Fruit fly (Drosophila melanogaster): ENCODE results near the gene Sry-beta.

The Sry-beta gene

dm6 chr3R:30084137-30084536 is 44.6 kb downstream of the Sry-beta start:
- no peak for TF ChIP-seq Mnt (GFP tag; optimal IDR thresholded peaks at IDR 0.05)
- no peak for TF ChIP-seq cnc (optimal IDR thresholded peaks at IDR 0.05)
- peak; percentile 66 for TF ChIP-seq CG5204 (GFP tag; optimal IDR thresholded peaks at IDR 0.05)
- TF ChIP-seq CG33017 (tag; optimal IDR thresholded peaks at IDR 0.05) = no peak
- TF ChIP-seq Hr96 (GFP tag; optimal IDR thresholded peaks at IDR 0.05) = no peak
- TF ChIP-seq bab1 (GFP tag; optimal IDR thresholded peaks at IDR 0.05) = no peak
- peak; percentile 56 for TF ChIP-seq CG7045 (GFP tag; optimal IDR thresholded peaks at IDR 0.05)
- no peak for TF ChIP-seq ovo (GFP tag; optimal IDR thresholded peaks at IDR 0.05)
- TF ChIP-seq CG12768 (GFP tag; optimal IDR thresholded peaks at IDR 0.05) = no peak
- no peak for TF ChIP-seq Crg-1 (GFP tag; optimal IDR thresholded peaks at IDR 0.05)
- peak; percentile 32 for TF ChIP-seq CG11617 (GFP tag; optimal IDR thresholded peaks at IDR 0.05)
- no peak for TF ChIP-seq CG1620 (GFP tag; optimal IDR thresholded peaks at IDR 0.05)
- peak; percentile 35 for TF ChIP-seq CG7101 (tag; optimal IDR thresholded peaks at IDR 0.05)
- peak; percentile 64 for TF ChIP-seq kay (GFP tag; ENCODE audit: borderline replicate concordance)
- TF ChIP-seq cic (GFP tag; optimal IDR thresholded peaks at IDR 0.05) = peak; percentile 18
- TF ChIP-seq tj (GFP tag; optimal IDR thresholded peaks at IDR 0.05) = no peak
- TF ChIP-seq toe (GFP tag; optimal IDR thresholded peaks at IDR 0.05) = peak; percentile 20
- TF ChIP-seq CG14711 (tag; optimal IDR thresholded peaks at IDR 0.05) = no peak
- no peak for TF ChIP-seq Clk (GFP tag; optimal IDR thresholded peaks at IDR 0.05)
- no peak for TF ChIP-seq pad (GFP tag; optimal IDR thresholded peaks at IDR 0.05)

- no peak for TF ChIP-seq CG14711 (tag; optimal IDR thresholded peaks at IDR 0.05)
- no peak for TF ChIP-seq CG11617 (GFP tag; optimal IDR thresholded peaks at IDR 0.05)
- no peak for TF ChIP-seq kay (GFP tag; ENCODE audit: borderline replicate concordance)
- TF ChIP-seq ovo (GFP tag; optimal IDR thresholded peaks at IDR 0.05) = no peak
- TF ChIP-seq CG7045 (GFP tag; optimal IDR thresholded peaks at IDR 0.05) = peak; percentile 21
- TF ChIP-seq cic (GFP tag; optimal IDR thresholded peaks at IDR 0.05) = no peak
Measured at dm6 chr3R:30090261-30091006, 50.9 kb downstream of the Sry-beta start.

- no peak for TF ChIP-seq Crg-1 (GFP tag; optimal IDR thresholded peaks at IDR 0.05)
- no peak for TF ChIP-seq CG33017 (tag; optimal IDR thresholded peaks at IDR 0.05)
- TF ChIP-seq bab1 (GFP tag; optimal IDR thresholded peaks at IDR 0.05) = no peak
- peak; percentile 54 for TF ChIP-seq kay (GFP tag; ENCODE audit: borderline replicate concordance)
- TF ChIP-seq CG11617 (GFP tag; optimal IDR thresholded peaks at IDR 0.05) = no peak
- no peak for TF ChIP-seq CG7045 (GFP tag; optimal IDR thresholded peaks at IDR 0.05)
- no peak for TF ChIP-seq CG12768 (GFP tag; optimal IDR thresholded peaks at IDR 0.05)
- no peak for TF ChIP-seq Hr96 (GFP tag; optimal IDR thresholded peaks at IDR 0.05)
Measured at dm6 chr3R:30091795-30092699, 52.5 kb downstream of the Sry-beta start.

DNA sequence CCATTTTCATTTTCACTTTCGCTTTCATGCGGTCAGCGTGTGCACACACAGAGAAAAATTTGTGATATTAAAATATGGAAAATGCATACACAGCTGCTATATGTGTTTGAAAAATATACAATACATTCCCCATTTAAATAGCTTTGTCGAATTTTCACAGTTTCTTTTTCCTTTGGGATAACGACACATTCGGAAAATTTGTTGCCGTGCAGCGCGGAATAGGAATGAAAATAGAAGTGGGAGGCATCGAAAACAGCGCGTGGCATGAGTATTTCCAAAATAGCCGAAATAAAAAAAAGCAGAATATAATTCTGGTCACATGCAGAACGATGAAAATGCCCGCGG is 53.2 kb downstream of the Sry-beta start:
- TF ChIP-seq CG33017 (tag; optimal IDR thresholded peaks at IDR 0.05) = no peak
- TF ChIP-seq toe (GFP tag; optimal IDR thresholded peaks at IDR 0.05) = no peak
- no peak for TF ChIP-seq CG11617 (GFP tag; optimal IDR thresholded peaks at IDR 0.05)
- TF ChIP-seq CG7101 (tag; optimal IDR thresholded peaks at IDR 0.05) = no peak
- TF ChIP-seq cnc (optimal IDR thresholded peaks at IDR 0.05) = no peak
- TF ChIP-seq cic (GFP tag; optimal IDR thresholded peaks at IDR 0.05) = no peak
- TF ChIP-seq tj (GFP tag; optimal IDR thresholded peaks at IDR 0.05) = no peak
